Fruit fly (Drosophila melanogaster) whole organism, embryonic: ENCODE measurements around the gene alphaSnap.

Source experiments
- Aef1 ChIP-seq: fragments of 200-800 bp; sonication (Bioruptor generic); IDR thresholded peaks from 3 replicates; pipeline ENCODE4 v1.3.6; 2022; ENCODE audit warnings: missing biosample characterization, missing genetic modification characterization
- CG10267 ChIP-seq: fragments of 200-800 bp; sonication (Bioruptor generic); optimal IDR thresholded peaks from 2 replicates; lab custom pipeline; 2018; ENCODE audit warnings: missing biosample characterization, mild to moderate bottlenecking, missing genetic modification characterization, moderate library complexity
- CG11695 ChIP-seq: fragments of 200-800 bp; sonication (Bioruptor generic); IDR thresholded peaks from 3 replicates; pipeline ENCODE4 v1.3.6; 2022; ENCODE audit warnings: missing biosample characterization, missing genetic modification characterization
- CG13894 ChIP-seq: fragments of 200-800 bp; sonication (Bioruptor generic); optimal IDR thresholded peaks from 3 replicates; lab custom pipeline; 2018; ENCODE audit warnings: missing biosample characterization, mild to moderate bottlenecking, missing genetic modification characterization, moderate library complexity
- CG1602 ChIP-seq: fragments of 200-800 bp; sonication (Bioruptor generic); optimal IDR thresholded peaks from 3 replicates; lab custom pipeline; 2016; ENCODE audit warnings: missing biosample characterization, missing genetic modification characterization
- CG1603 ChIP-seq: fragments of 200-800 bp; sonication (Bioruptor generic); optimal IDR thresholded peaks from 2 replicates; lab custom pipeline; 2019; ENCODE audit warnings: missing biosample characterization, mild to moderate bottlenecking, missing genetic modification characterization, moderate library complexity
- CG17186 ChIP-seq: fragments of 200-800 bp; sonication (Bioruptor generic); optimal IDR thresholded peaks from 3 replicates; lab custom pipeline; 2017; ENCODE audit warnings: missing biosample characterization, missing genetic modification reagents, missing genetic modification characterization
- CG17568 ChIP-seq: fragments of 200-800 bp; sonication (Bioruptor generic); optimal IDR thresholded peaks from 2 replicates; lab custom pipeline; 2018; ENCODE audit warnings: missing biosample characterization, mild to moderate bottlenecking, missing genetic modification characterization, moderate library complexity
- CG1792 ChIP-seq: fragments of 200-800 bp; sonication (Bioruptor generic); optimal IDR thresholded peaks from 2 replicates; lab custom pipeline; 2016; ENCODE audit warnings: missing biosample characterization, missing genetic modification characterization
- CG2120 ChIP-seq: fragments of 200-800 bp; sonication (Bioruptor generic); optimal IDR thresholded peaks from 3 replicates; lab custom pipeline; 2016; ENCODE audit warnings: missing biosample characterization, missing genetic modification characterization
- CG32532 ChIP-seq: fragments of 200-800 bp; sonication (Bioruptor generic); IDR thresholded peaks from 2 replicates; pipeline ENCODE4 v1.3.6; 2022; ENCODE audit warnings: missing biosample characterization, missing genetic modification characterization
- CG9727 ChIP-seq: fragments of 200-800 bp; sonication (Bioruptor generic); optimal IDR thresholded peaks from 3 replicates; lab custom pipeline; 2017; ENCODE audit warnings: missing biosample characterization, mild to moderate bottlenecking, missing genetic modification characterization
- CHES-1-like ChIP-seq: fragments of 200-800 bp; sonication (Bioruptor generic); optimal IDR thresholded peaks from 2 replicates; lab custom pipeline; 2016; ENCODE audit warnings: missing biosample characterization, missing genetic modification characterization
- Dek ChIP-seq: fragments of 200-800 bp; sonication (Bioruptor generic); optimal IDR thresholded peaks from 3 replicates; lab custom pipeline; 2019; ENCODE audit warnings: missing biosample characterization, mild to moderate bottlenecking, missing genetic modification characterization, moderate library complexity
- Fer3 ChIP-seq: fragments of 200-800 bp; sonication (Bioruptor generic); optimal IDR thresholded peaks from 2 replicates; lab custom pipeline; 2018; ENCODE audit warnings: missing biosample characterization, mild to moderate bottlenecking, missing genetic modification characterization, moderate library complexity
- H15 ChIP-seq: fragments of 200-800 bp; sonication (Bioruptor generic); IDR thresholded peaks from 3 replicates; pipeline ENCODE4 v1.3.6; 2022; ENCODE audit warnings: missing biosample characterization, missing genetic modification characterization
- HLH54F ChIP-seq: fragments of 200-800 bp; sonication (Bioruptor generic); optimal IDR thresholded peaks from 3 replicates; lab custom pipeline; 2016; ENCODE audit warnings: missing biosample characterization, missing genetic modification characterization
- Hey ChIP-seq: fragments of 200-800 bp; sonication (Bioruptor generic); optimal IDR thresholded peaks from 3 replicates; lab custom pipeline; 2018; ENCODE audit warnings: missing biosample characterization, mild to moderate bottlenecking, missing genetic modification characterization
- Hmr ChIP-seq: fragments of 200-800 bp; sonication (Bioruptor generic); optimal IDR thresholded peaks from 3 replicates; lab custom pipeline; 2017; ENCODE audit warnings: mild to moderate bottlenecking, missing biosample characterization, missing genetic modification reagents, missing genetic modification characterization
- Hr3 ChIP-seq: fragments of 200-800 bp; sonication (Bioruptor generic); optimal IDR thresholded peaks from 3 replicates; lab custom pipeline; 2016; ENCODE audit warnings: missing biosample characterization, missing genetic modification characterization
- Lhr ChIP-seq: fragments of 200-800 bp; sonication (Bioruptor generic); optimal IDR thresholded peaks from 3 replicates; lab custom pipeline; 2017; ENCODE audit warnings: mild to moderate bottlenecking, missing biosample characterization, missing genetic modification reagents, missing genetic modification characterization
- Neu2 ChIP-seq: fragments of 200-800 bp; sonication (Bioruptor generic); optimal IDR thresholded peaks from 3 replicates; lab custom pipeline; 2016; ENCODE audit warnings: missing biosample characterization, missing genetic modification characterization, borderline replicate concordance
- Sry-β ChIP-seq: fragments of 200-800 bp; sonication (Bioruptor generic); optimal IDR thresholded peaks from 2 replicates; lab custom pipeline; 2018; ENCODE audit warnings: missing biosample characterization, mild to moderate bottlenecking, missing genetic modification characterization, moderate library complexity
- Stat92E ChIP-seq, 3 experiments: fragments of >200 bp in 2 of 3; fragments of 200-800 bp in 1 of 3; sonication (Bioruptor generic) in 1 of 3; optimal IDR thresholded peaks; 2 replicates each; lab custom pipeline; 2017 to 2019; ENCODE audit warnings: missing biosample characterization in 3 of 3, missing genetic modification characterization in 3 of 3, mild to moderate bottlenecking in 1 of 3, moderate library complexity in 1 of 3
- Xrp1 ChIP-seq: fragments of 200-800 bp; sonication (Bioruptor generic); IDR thresholded peaks from 2 replicates; pipeline ENCODE4 v1.3.6; 2022; ENCODE audit warnings: missing biosample characterization, missing genetic modification characterization
- bowl ChIP-seq: fragments of 200-800 bp; sonication (Bioruptor generic); IDR thresholded peaks from 2 replicates; pipeline ENCODE4 v1.3.6; 2022; ENCODE audit warnings: missing biosample characterization, missing genetic modification characterization
- cad ChIP-seq: fragments of >200 bp; optimal IDR thresholded peaks from 2 replicates; lab custom pipeline; 2017; ENCODE audit warnings: missing biosample characterization, missing genetic modification characterization
- chif ChIP-seq, 2 experiments: fragments of 200-800 bp; sonication (Bioruptor generic); optimal IDR thresholded peaks; 3 replicates each; lab custom pipeline; 2016; ENCODE audit warnings: missing biosample characterization in 2 of 2, missing genetic modification characterization in 2 of 2
- chn ChIP-seq: fragments of 200-800 bp; sonication (Bioruptor generic); optimal IDR thresholded peaks from 2 replicates; lab custom pipeline; 2016; ENCODE audit warnings: missing biosample characterization, missing genetic modification characterization
- dan ChIP-seq: fragments of 200-800 bp; sonication (Bioruptor generic); IDR thresholded peaks from 2 replicates; pipeline ENCODE4 v1.3.6; 2022; ENCODE audit warnings: missing biosample characterization, missing genetic modification characterization
- dmrt11E ChIP-seq: fragments of 200-800 bp; sonication (Bioruptor generic); optimal IDR thresholded peaks from 3 replicates; lab custom pipeline; 2018; ENCODE audit warnings: missing biosample characterization, mild to moderate bottlenecking, missing genetic modification characterization, moderate library complexity
- ftz-f1 ChIP-seq: fragments of 200-800 bp; sonication (Bioruptor generic); optimal IDR thresholded peaks from 2 replicates; lab custom pipeline; 2016; ENCODE audit warnings: missing biosample characterization, missing genetic modification characterization
- gcm2 ChIP-seq: fragments of 200-800 bp; sonication (Bioruptor generic); optimal IDR thresholded peaks from 2 replicates; lab custom pipeline; 2016; ENCODE audit warnings: missing biosample characterization, missing genetic modification characterization
- ken ChIP-seq: fragments of 200-800 bp; sonication (Bioruptor generic); IDR thresholded peaks from 3 replicates; pipeline ENCODE4 v1.3.6; 2022; ENCODE audit warnings: missing biosample characterization, missing genetic modification characterization
- luna ChIP-seq: fragments of 200-800 bp; sonication (Bioruptor generic); optimal IDR thresholded peaks from 2 replicates; lab custom pipeline; 2016; ENCODE audit warnings: missing biosample characterization, missing genetic modification characterization
- nau ChIP-seq: fragments of 200-800 bp; sonication (Bioruptor generic); optimal IDR thresholded peaks from 3 replicates; lab custom pipeline; 2017; ENCODE audit warnings: missing biosample characterization, mild to moderate bottlenecking, missing genetic modification characterization, missing genetic modification reagents
- nmo ChIP-seq: fragments of 200-800 bp; sonication (Bioruptor generic); optimal IDR thresholded peaks from 2 replicates; lab custom pipeline; 2018; ENCODE audit warnings: missing biosample characterization, mild to moderate bottlenecking, missing genetic modification characterization, moderate library complexity
- salm ChIP-seq: fragments of 200-800 bp; sonication (Bioruptor generic); optimal IDR thresholded peaks from 2 replicates; lab custom pipeline; 2018; ENCODE audit warnings: missing biosample characterization, mild to moderate bottlenecking, missing genetic modification characterization
- scrt ChIP-seq: fragments of 200-800 bp; sonication (Bioruptor generic); optimal IDR thresholded peaks from 2 replicates; lab custom pipeline; 2018; ENCODE audit warnings: missing biosample characterization, mild to moderate bottlenecking, missing genetic modification characterization, moderate library complexity
- sima ChIP-seq: fragments of 200-800 bp; sonication (Bioruptor generic); optimal IDR thresholded peaks from 2 replicates; lab custom pipeline; 2016; ENCODE audit warnings: missing biosample characterization, missing genetic modification characterization
- slou ChIP-seq: fragments of 200-800 bp; sonication (Bioruptor generic); optimal IDR thresholded peaks from 3 replicates; lab custom pipeline; 2016; ENCODE audit warnings: missing biosample characterization, missing genetic modification characterization
- slp2 ChIP-seq: fragments of 200-800 bp; sonication (Bioruptor generic); optimal IDR thresholded peaks from 2 replicates; lab custom pipeline; 2016; ENCODE audit warnings: missing biosample characterization, missing genetic modification characterization
- sob ChIP-seq: fragments of 200-800 bp; sonication (Bioruptor generic); IDR thresholded peaks from 2 replicates; pipeline ENCODE4 v1.3.6; 2022; ENCODE audit warnings: missing biosample characterization, missing genetic modification characterization
- tll ChIP-seq, 2 experiments: fragments of 200-800 bp in 1 of 2; fragments of >200 bp in 1 of 2; sonication (Bioruptor generic) in 1 of 2; optimal IDR thresholded peaks; 2 replicates each; lab custom pipeline; 2017 to 2019; ENCODE audit warnings: missing biosample characterization in 2 of 2, missing genetic modification characterization in 2 of 2, mild to moderate bottlenecking in 1 of 2, moderate library complexity in 1 of 2
- trh ChIP-seq: fragments of 200-800 bp; sonication (Bioruptor generic); optimal IDR thresholded peaks from 2 replicates; lab custom pipeline; 2016; ENCODE audit warnings: missing biosample characterization, missing genetic modification characterization
- twi ChIP-seq: fragments of 200-800 bp; optimal IDR thresholded peaks from 2 replicates; lab custom pipeline; 2019; ENCODE audit warnings: missing biosample characterization, mild to moderate bottlenecking, missing genetic modification characterization, moderate library complexity
- vnd ChIP-seq: fragments of 200-800 bp; sonication (Bioruptor generic); IDR thresholded peaks from 3 replicates; pipeline ENCODE4 v1.3.6; 2022; ENCODE audit warnings: missing biosample characterization, missing genetic modification characterization; ENCODE audit not compliant: partially characterized antibody
- z ChIP-seq: fragments of 200-800 bp; sonication (Bioruptor generic); IDR thresholded peaks from 3 replicates; pipeline ENCODE4 v1.3.6; 2022; ENCODE audit warnings: missing biosample characterization, missing genetic modification characterization
- zen ChIP-seq: fragments of 200-800 bp; sonication (Bioruptor generic); optimal IDR thresholded peaks from 3 replicates; lab custom pipeline; 2018; ENCODE audit warnings: missing biosample characterization, mild to moderate bottlenecking, missing genetic modification characterization, moderate library complexity

Gene alphaSnap

dm6 chr3L:20276615-20277014 is 36.8 kb upstream of the alphaSnap start (continued):
- TF ChIP-seq z (GFP tag; lab: Robert Waterston, UW) (no peak), salm (tag; lab: Kevin White, UChicago) (no peak), bowl (no peak), Neu2 (GFP tag; lab: Kevin White, UChicago) (no peak), luna (GFP tag; lab: Kevin White, UChicago) (no peak), dan (no peak), CG1792 (GFP tag; lab: Kevin White, UChicago) (no peak), Lhr (GFP tag; lab: Kevin White, UChicago) (no peak), chn (no peak), sob (GFP tag; lab: Robert Waterston, UW) (peak; percentile 54), ftz-f1 (GFP tag; lab: Kevin White, UChicago) (no peak), chif (GFP tag; optimal IDR thresholded peaks at IDR 0.05; lab: Kevin White, UChicago) (peak; percentile 17 to 20), sima (GFP tag; lab: Kevin White, UChicago) (no peak), Stat92E (GFP tag; optimal IDR thresholded peaks at IDR 0.05; lab: Kevin White, UChicago) (no peak), Fer3 (peak; percentile 45), CG17568 (GFP tag; lab: Kevin White, UChicago) (no peak), CG1602 (no peak), dmrt11E (tag; lab: Kevin White, UChicago) (no peak), CG11695 (no peak), CG10267 (tag; lab: Kevin White, UChicago) (peak; percentile 19), ken (GFP tag; lab: Robert Waterston, UW) (no peak), nau (GFP tag; lab: Kevin White, UChicago) (peak; percentile 29), H15 (GFP tag; lab: Robert Waterston, UW) (no peak), CG32532 (GFP tag; lab: Robert Waterston, UW) (no peak), CG17186 (GFP tag; lab: Kevin White, UChicago) (no peak), Aef1 (GFP tag; lab: Robert Waterston, UW) (no peak), Hr3 (peak; percentile 13), gcm2 (GFP tag; lab: Kevin White, UChicago) (no peak), vnd (GFP tag; lab: Robert Waterston, UW) (no peak), CG1603 (tag; lab: Kevin White, UChicago) (peak; percentile 45), CG9727 (GFP tag; lab: Kevin White, UChicago) (peak; percentile 24), Hmr (GFP tag; lab: Kevin White, UChicago) (peak; percentile 55), HLH54F (GFP tag; lab: Kevin White, UChicago) (peak; percentile 20), Xrp1 (GFP tag; lab: Robert Waterston, UW) (peak; percentile 39; the same call in 1 of the 2 replicates), Dek (tag; lab: Kevin White, UChicago) (peak; percentile 14), trh (GFP tag; lab: Kevin White, UChicago) (no peak), slou (GFP tag; lab: Kevin White, UChicago) (no peak), slp2 (GFP tag; lab: Kevin White, UChicago) (no peak), Sry-β (no peak)

- TF ChIP-seq CHES-1-like (no peak), tll (GFP tag; optimal IDR thresholded peaks at IDR 0.05; lab: Kevin White, UChicago) (peak in 1 of 2 experiments; percentile 63), cad (GFP tag; lab: Kevin White, UChicago) (peak; percentile 47), CG13894 (peak; percentile 86), CG2120 (no peak), scrt (GFP tag; lab: Kevin White, UChicago) (peak; percentile 11), twi (tag; lab: Kevin White, UChicago) (peak; percentile 47), nmo (GFP tag; lab: Kevin White, UChicago) (no peak), zen (tag; lab: Kevin White, UChicago) (peak; percentile 53), Hey (tag; lab: Kevin White, UChicago) (peak; percentile 62)
- TF ChIP-seq, all 482 proteins: peak for 7
These were observed 32.2 kb upstream of the alphaSnap start for dm6 chr3L:20281254-20281653.
